Worm (Caenorhabditis elegans) whole organism, young adult: ENCODE measurements around the gene R04B5.5.

Experiments used
- F10E7.11 ChIP-seq: sonication (generic microtip); optimal IDR thresholded peaks from 2 replicates; lab custom pipeline; 2017; ENCODE audit warnings: mild to moderate bottlenecking, missing genetic modification characterization, moderate library complexity, missing compliant biosample characterization
- F37B4.10 ChIP-seq: fragments of 200-800 bp; sonication (Bioruptor generic); IDR thresholded peaks from 2 replicates; pipeline ENCODE4 v1.3.6; 2022; ENCODE audit warnings: missing genetic modification characterization, missing compliant biosample characterization
- K12H6.12 ChIP-seq: fragments of 200-800 bp; sonication (Bioruptor generic); optimal IDR thresholded peaks from 2 replicates; lab custom pipeline; 2018; ENCODE audit warnings: mild to moderate bottlenecking, missing genetic modification characterization, missing compliant biosample characterization
- Y53G8AR.9 ChIP-seq: fragments of 200-800 bp; sonication (Bioruptor generic); conservative IDR thresholded peaks from 2 replicates; pipeline ENCODE4 v1.3.6; 2022; ENCODE audit warnings: missing genetic modification reagents, missing genetic modification characterization, missing compliant biosample characterization
- Y56A3A.18 ChIP-seq: fragments of 200-800 bp; sonication (Bioruptor generic); IDR thresholded peaks from 2 replicates; pipeline ENCODE4 v1.3.6; 2022; ENCODE audit warnings: missing genetic modification reagents, missing genetic modification characterization, missing compliant biosample characterization
- ama-1 ChIP-seq, 3 experiments: fragments of 150-350 bp in 1 of 3; sonication (generic microtip) in 2 of 3; optimal IDR thresholded peaks; 2 replicates each; lab custom pipeline; 2014 to 2018; ENCODE audit warnings: missing biosample characterization in 2 of 3, missing genetic modification characterization in 2 of 3, missing genetic modification reagents in 2 of 3
- atf-7 ChIP-seq: sonication (generic microtip); optimal IDR thresholded peaks from 2 replicates; lab custom pipeline; 2017; ENCODE audit warnings: mild to moderate bottlenecking, missing genetic modification characterization, missing compliant biosample characterization
- bed-2 ChIP-seq: fragments of 200-800 bp; sonication (Bioruptor generic); IDR thresholded peaks from 2 replicates; pipeline ENCODE4 v1.3.6; 2022; ENCODE audit warnings: missing genetic modification reagents, missing genetic modification characterization, missing compliant biosample characterization
- cebp-1 ChIP-seq, 2 experiments: fragments of 200-800 bp in 1 of 2; sonication (Bioruptor generic) in 1 of 2; sonication (generic microtip) in 1 of 2; IDR thresholded peaks in 1 of 2; optimal IDR thresholded peaks in 1 of 2; 2 replicates each; pipeline versions ENCODE4 v1.3.6 to Lab custom; 2017 to 2022; ENCODE audit warnings: missing compliant biosample characterization in 2 of 2, missing genetic modification characterization in 2 of 2, mild to moderate bottlenecking in 1 of 2, missing genetic modification reagents in 1 of 2, moderate library complexity in 1 of 2
- ceh-27 ChIP-seq: fragments of 200-800 bp; sonication (Bioruptor generic); optimal IDR thresholded peaks from 2 replicates; lab custom pipeline; 2018; ENCODE audit warnings: mild to moderate bottlenecking, missing genetic modification characterization, moderate library complexity, missing compliant biosample characterization
- ceh-40 ChIP-seq: fragments of 200-800 bp; sonication (Bioruptor generic); IDR thresholded peaks from 2 replicates; pipeline ENCODE4 v1.3.6; 2022; ENCODE audit warnings: missing genetic modification characterization, missing compliant biosample characterization
- dox-1 ChIP-seq: fragments of 200-800 bp; sonication (Bioruptor generic); IDR thresholded peaks from 2 replicates; pipeline ENCODE4 v1.3.6; 2022; ENCODE audit warnings: missing genetic modification reagents, missing genetic modification characterization, missing compliant biosample characterization
- egl-44 ChIP-seq: fragments of 200-800 bp; sonication (Bioruptor generic); IDR thresholded peaks from 2 replicates; pipeline ENCODE4 v1.3.6; 2022; ENCODE audit warnings: missing genetic modification reagents, missing genetic modification characterization, missing compliant biosample characterization
- egrh-3 ChIP-seq: fragments of 200-800 bp; sonication (Bioruptor generic); IDR thresholded peaks from 2 replicates; pipeline ENCODE4 v1.3.6; 2022; ENCODE audit warnings: missing genetic modification reagents, missing genetic modification characterization, missing compliant biosample characterization
- hlh-26 ChIP-seq: fragments of 200-800 bp; sonication (Bioruptor generic); conservative IDR thresholded peaks from 2 replicates; pipeline ENCODE4 v1.3.6; 2022; ENCODE audit warnings: missing genetic modification reagents, missing genetic modification characterization, missing compliant biosample characterization
- hmg-1.2 ChIP-seq: fragments of 200-800 bp; sonication (Bioruptor generic); IDR thresholded peaks from 2 replicates; pipeline ENCODE4 v1.3.6; 2022; ENCODE audit warnings: missing genetic modification reagents, missing genetic modification characterization, missing compliant biosample characterization
- hsf-1 ChIP-seq: fragments of 200-800 bp; sonication (Bioruptor generic); IDR thresholded peaks from 2 replicates; pipeline ENCODE4 v1.3.6; 2022; ENCODE audit warnings: missing genetic modification reagents, missing genetic modification characterization, missing compliant biosample characterization
- let-526 ChIP-seq: fragments of 200-800 bp; sonication (Bioruptor generic); IDR thresholded peaks from 2 replicates; pipeline ENCODE4 v1.3.6; 2022; ENCODE audit warnings: missing genetic modification reagents, missing genetic modification characterization, missing compliant biosample characterization
- let-607 ChIP-seq, 2 experiments: fragments of 200-800 bp in 1 of 2; sonication (Bioruptor generic) in 1 of 2; sonication (generic microtip) in 1 of 2; optimal IDR thresholded peaks; 2 replicates each; lab custom pipeline; 2016 to 2018; ENCODE audit warnings: mild to moderate bottlenecking in 2 of 2, missing compliant biosample characterization in 2 of 2, missing genetic modification characterization in 2 of 2, moderate library complexity in 2 of 2, missing genotype in 1 of 2
- lin-35 ChIP-seq, 3 experiments: fragments of 150-350 bp in 2 of 3; sonication (generic microtip) in 1 of 3; optimal IDR thresholded peaks; 2 replicates each; lab custom pipeline; 2014 to 2018; ENCODE audit warnings: missing biosample characterization in 3 of 3, missing genetic modification characterization in 3 of 3, missing genetic modification reagents in 3 of 3
- lir-1 ChIP-seq: fragments of 200-800 bp; sonication (Bioruptor generic); conservative IDR thresholded peaks from 2 replicates; pipeline ENCODE4 v1.3.6; 2022; ENCODE audit warnings: missing genetic modification reagents, missing genetic modification characterization, missing compliant biosample characterization
- lsy-27 ChIP-seq: sonication (generic microtip); optimal IDR thresholded peaks from 2 replicates; lab custom pipeline; 2017; ENCODE audit warnings: missing genetic modification characterization, mild to moderate bottlenecking, missing compliant biosample characterization, antibody characterized with exemption, missing genotype, borderline replicate concordance; ENCODE audit not compliant: insufficient read depth
- madf-3 ChIP-seq: fragments of 200-800 bp; sonication (Bioruptor generic); IDR thresholded peaks from 2 replicates; pipeline ENCODE4 v1.3.6; 2022; ENCODE audit warnings: missing genetic modification reagents, missing genetic modification characterization, missing compliant biosample characterization
- mcd-1 ChIP-seq: fragments of 200-800 bp; sonication (Bioruptor generic); IDR thresholded peaks from 2 replicates; pipeline ENCODE4 v1.3.6; 2022; ENCODE audit warnings: missing genetic modification reagents, missing genetic modification characterization, missing compliant biosample characterization
- mel-28 ChIP-seq: sonication (generic microtip); optimal IDR thresholded peaks from 2 replicates; lab custom pipeline; 2016; ENCODE audit warnings: borderline replicate concordance, mild to moderate bottlenecking, missing genetic modification characterization, missing compliant biosample characterization
- nfya-1 ChIP-seq: sonication (generic microtip); optimal IDR thresholded peaks from 2 replicates; lab custom pipeline; 2017; ENCODE audit warnings: antibody characterized with exemption, missing compliant biosample characterization, missing genetic modification characterization, borderline replicate concordance; ENCODE audit not compliant: insufficient read depth
- nhr-179 ChIP-seq: sonication (generic microtip); optimal IDR thresholded peaks from 2 replicates; lab custom pipeline; 2016; ENCODE audit warnings: mild to moderate bottlenecking, missing genetic modification characterization, missing compliant biosample characterization
- nhr-80 ChIP-seq: sonication (generic microtip); optimal IDR thresholded peaks from 2 replicates; lab custom pipeline; 2016; ENCODE audit warnings: missing genetic modification characterization, missing compliant biosample characterization
- pbrm-1 ChIP-seq: fragments of 200-800 bp; sonication (Bioruptor generic); IDR thresholded peaks from 2 replicates; pipeline ENCODE4 v1.3.6; 2022; ENCODE audit warnings: missing genetic modification reagents, missing genetic modification characterization, missing compliant biosample characterization
- pha-4 ChIP-seq: fragments of 150-350 bp; sonication (generic microtip); optimal IDR thresholded peaks from 2 replicates; lab custom pipeline; 2014; ENCODE audit warnings: missing biosample characterization, missing genetic modification reagents, missing genetic modification characterization
- snpc-1.1 ChIP-seq: sonication (generic microtip); optimal IDR thresholded peaks from 2 replicates; lab custom pipeline; 2017; ENCODE audit warnings: missing genetic modification characterization, mild to moderate bottlenecking, missing compliant biosample characterization, antibody characterized with exemption, moderate library complexity, missing genotype, missing genetic modification reagents; ENCODE audit not compliant: insufficient read depth
- snpc-3.4 ChIP-seq: sonication (generic microtip); optimal IDR thresholded peaks from 2 replicates; lab custom pipeline; 2017; ENCODE audit warnings: missing genetic modification characterization, mild to moderate bottlenecking, missing compliant biosample characterization, antibody characterized with exemption, moderate library complexity, missing genotype, missing genetic modification reagents
- snpc-4 ChIP-seq, 5 experiments: fragments of 150-350 bp in 1 of 5; sonication (generic microtip) in 4 of 5; optimal IDR thresholded peaks; 2 replicates each; lab custom pipeline; 2014 to 2018; ENCODE audit warnings: missing genetic modification characterization in 5 of 5, missing biosample characterization in 3 of 5, antibody characterized with exemption in 2 of 5, mild to moderate bottlenecking in 2 of 5, missing compliant biosample characterization in 2 of 5, missing genotype in 2 of 5, moderate library complexity in 2 of 5, missing genetic modification reagents in 1 of 5
- somi-1 ChIP-seq: fragments of 200-800 bp; sonication (Bioruptor generic); optimal IDR thresholded peaks from 2 replicates; lab custom pipeline; 2018; ENCODE audit warnings: mild to moderate bottlenecking, missing genetic modification characterization, missing compliant biosample characterization
- tlf-1 ChIP-seq: fragments of 200-800 bp; sonication (Bioruptor generic); optimal IDR thresholded peaks from 2 replicates; lab custom pipeline; 2018; ENCODE audit warnings: mild to moderate bottlenecking, missing genetic modification characterization, missing compliant biosample characterization
- zfh-2 ChIP-seq: fragments of 200-800 bp; sonication (Bioruptor generic); conservative IDR thresholded peaks from 2 replicates; pipeline ENCODE4 v1.3.6; 2022; ENCODE audit warnings: missing genetic modification reagents, missing genetic modification characterization, missing compliant biosample characterization
- zim-3 ChIP-seq: sonication (generic microtip); optimal IDR thresholded peaks from 2 replicates; lab custom pipeline; 2017; ENCODE audit warnings: mild to moderate bottlenecking, missing genetic modification characterization, moderate library complexity, missing compliant biosample characterization
- ztf-18 ChIP-seq: sonication (generic microtip); optimal IDR thresholded peaks from 2 replicates; lab custom pipeline; 2016; ENCODE audit warnings: missing genotype, mild to moderate bottlenecking, missing genetic modification characterization, missing compliant biosample characterization
- ztf-22 ChIP-seq: fragments of 200-800 bp; sonication (Bioruptor generic); optimal IDR thresholded peaks from 2 replicates; lab custom pipeline; 2018; ENCODE audit warnings: mild to moderate bottlenecking, missing genetic modification characterization, moderate library complexity, missing compliant biosample characterization
- ztf-28 ChIP-seq: fragments of 200-800 bp; sonication (Bioruptor generic); IDR thresholded peaks from 2 replicates; pipeline ENCODE4 v1.3.6; 2022; ENCODE audit warnings: missing genetic modification reagents, missing genetic modification characterization, missing compliant biosample characterization

Gene R04B5.5

DNA sequence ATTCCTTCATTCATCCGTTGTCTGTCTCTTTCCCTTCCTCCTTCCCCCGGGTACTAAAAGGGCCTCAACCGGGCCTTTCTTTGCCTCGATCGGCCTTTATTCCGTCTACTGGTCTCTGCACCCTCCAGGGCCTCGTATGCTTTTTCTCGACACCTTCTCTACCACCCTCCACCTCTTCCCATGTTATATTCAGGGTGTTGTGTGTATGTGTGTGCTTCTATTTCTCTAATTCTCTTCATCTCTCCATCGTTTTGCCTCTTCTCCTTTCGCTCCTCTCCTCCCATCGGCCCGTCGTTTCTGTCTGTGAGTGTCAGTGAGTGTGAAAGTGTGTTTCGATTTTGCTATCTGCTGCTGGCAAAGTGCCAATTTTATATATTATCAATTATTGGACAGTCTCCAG lies 47.4 kb upstream of the R04B5.5 start (continued):
- TF ChIP-seq atf-7 (tag; lab: Kevin White, UChicago): peak; percentile 38
- TF ChIP-seq egl-44: 0 out of 2 replicates have a peak, but pooled peaks have one; percentile 44
- 0 out of 2 replicates have a peak, but pooled peaks have one; percentile 36 for TF ChIP-seq pbrm-1 (GFP tag; lab: Robert Waterston, UW)
- TF ChIP-seq hsf-1 (GFP tag; lab: Robert Waterston, UW): no peak
- TF ChIP-seq cebp-1 (GFP tag; IDR thresholded peaks at IDR 0.05; lab: Robert Waterston, UW): peak; percentile 36; the same call in 1 of the 2 replicates
- TF ChIP-seq cebp-1 (tag; optimal IDR thresholded peaks at IDR 0.05; lab: Kevin White, UChicago): peak; percentile 71
- TF ChIP-seq bed-2 (GFP tag; lab: Robert Waterston, UW): no peak
- peak; percentile 48 for TF ChIP-seq ceh-27
- TF ChIP-seq zim-3 (tag; lab: Kevin White, UChicago): no peak
- no peak for TF ChIP-seq nfya-1
- TF ChIP-seq nhr-179 (tag; lab: Kevin White, UChicago): no peak
- peak; percentile 59 for TF ChIP-seq mcd-1 (GFP tag; lab: Robert Waterston, UW)
- peak; percentile 79 for TF ChIP-seq zfh-2
- TF ChIP-seq F10E7.11 (tag; lab: Kevin White, UChicago): no peak
- no peak for TF ChIP-seq snpc-4 (GFP tag; optimal IDR thresholded peaks at IDR 0.05; lab: Kevin White, UChicago)
- peak in 2 of 4 experiments; percentile 31 to 48 for TF ChIP-seq snpc-4 (tag; optimal IDR thresholded peaks at IDR 0.05; lab: Kevin White, UChicago)
- TF ChIP-seq pha-4 (tag; lab: Kevin White, UChicago): peak; percentile 62
- 0 out of 2 replicates have a peak, but pooled peaks have one; percentile 65 for TF ChIP-seq let-526 (GFP tag; lab: Robert Waterston, UW)
- TF ChIP-seq egrh-3: peak; percentile 48
- TF ChIP-seq, all 124 proteins: peak for 34

DNA sequence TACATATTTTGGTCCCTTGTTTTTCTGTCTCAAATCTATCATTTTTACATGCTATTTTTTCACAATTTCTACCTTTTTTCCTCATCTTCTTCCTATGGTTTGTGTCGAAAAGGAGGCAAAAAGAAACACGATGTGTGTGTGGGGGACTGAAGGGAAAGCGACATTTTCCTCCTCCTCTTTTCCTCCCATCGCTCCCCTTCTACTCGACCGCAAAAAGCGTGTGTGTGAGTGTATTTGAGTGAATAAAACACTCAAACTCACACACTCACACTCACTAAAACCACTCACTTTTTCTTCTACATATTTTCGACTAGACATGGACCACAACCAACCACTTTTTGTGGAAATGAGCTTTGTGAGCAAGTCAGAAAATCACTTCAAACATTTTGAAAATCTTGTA lies 45.8 kb upstream of the R04B5.5 start:
- TF ChIP-seq ztf-18 (tag; lab: Kevin White, UChicago): no peak
- TF ChIP-seq dox-1 (GFP tag; lab: Robert Waterston, UW): no peak
- no peak for TF ChIP-seq Y56A3A.18 (GFP tag; lab: Robert Waterston, UW)
- TF ChIP-seq snpc-3.4: no peak
- no peak for TF ChIP-seq Y53G8AR.9 (GFP tag; lab: Robert Waterston, UW)
- TF ChIP-seq snpc-1.1 (tag; lab: Kevin White, UChicago): no peak
- TF ChIP-seq K12H6.12 (tag; lab: Kevin White, UChicago): peak; percentile 47
- no peak for TF ChIP-seq cebp-1 (GFP tag; IDR thresholded peaks at IDR 0.05; lab: Robert Waterston, UW)
- TF ChIP-seq cebp-1 (tag; optimal IDR thresholded peaks at IDR 0.05; lab: Kevin White, UChicago): peak; percentile 20
- TF ChIP-seq somi-1 (GFP tag; lab: Kevin White, UChicago): no peak
- peak in 1 of 3 experiments; percentile 21 for TF ChIP-seq lin-35 (GFP tag; optimal IDR thresholded peaks at IDR 0.05; lab: Kevin White, UChicago)
- TF ChIP-seq madf-3: no peak
- TF ChIP-seq ztf-22 (GFP tag; lab: Kevin White, UChicago): no peak
- TF ChIP-seq lsy-27 (tag; lab: Kevin White, UChicago): no peak
- TF ChIP-seq let-607 (tag; optimal IDR thresholded peaks at IDR 0.05; lab: Kevin White, UChicago): no peak
- TF ChIP-seq ceh-40 (GFP tag; lab: Robert Waterston, UW): no peak
- 0 out of 2 replicates have a peak, but pooled peaks have one; percentile 40 for TF ChIP-seq pbrm-1 (GFP tag; lab: Robert Waterston, UW)
- TF ChIP-seq hlh-26 (GFP tag; lab: Robert Waterston, UW): no peak
- no peak for TF ChIP-seq atf-7 (tag; lab: Kevin White, UChicago)
- no peak for TF ChIP-seq mcd-1 (GFP tag; lab: Robert Waterston, UW)
- TF ChIP-seq tlf-1 (GFP tag; lab: Kevin White, UChicago): no peak
- peak; percentile 50 for TF ChIP-seq ceh-27
- peak; percentile 9 for TF ChIP-seq nhr-80 (tag; lab: Kevin White, UChicago)
- TF ChIP-seq hmg-1.2 (GFP tag; lab: Robert Waterston, UW): peak; percentile 12; the same call in 1 of the 2 replicates
- TF ChIP-seq mel-28 (tag; lab: Kevin White, UChicago): no peak
- TF ChIP-seq lir-1 (GFP tag; lab: Robert Waterston, UW): peak; percentile 92
- 0 out of 2 replicates have a peak, but pooled peaks have one; percentile 7 for TF ChIP-seq ztf-28 (GFP tag; lab: Robert Waterston, UW)
- TF ChIP-seq F37B4.10: no peak
- TF ChIP-seq ama-1 (optimal IDR thresholded peaks at IDR 0.05; lab: Kevin White, UChicago): no peak
- no peak for TF ChIP-seq ama-1 (GFP tag; optimal IDR thresholded peaks at IDR 0.05; lab: Kevin White, UChicago)
